Worm (Caenorhabditis elegans) whole organism, young adult: ENCODE results near the gene arl-8.

Experiments
- B0035.1 ChIP-seq: sonication (generic microtip); optimal IDR thresholded peaks from 2 replicates; lab custom pipeline; 2016; ENCODE audit warnings: missing genetic modification characterization, mild to moderate bottlenecking, missing compliant biosample characterization, missing genotype, missing genetic modification reagents
- F33H1.4 ChIP-seq: fragments of 200-800 bp; sonication (Bioruptor generic); IDR thresholded peaks from 2 replicates; pipeline ENCODE4 v1.3.6; 2022; ENCODE audit warnings: missing genetic modification reagents, missing genetic modification characterization, missing compliant biosample characterization
- F52B5.7 ChIP-seq: sonication (generic microtip); optimal IDR thresholded peaks from 2 replicates; lab custom pipeline; 2016; ENCODE audit warnings: mild to moderate bottlenecking, missing genetic modification characterization, missing compliant biosample characterization
- F57A8.1 ChIP-seq: fragments of 200-800 bp; sonication (Bioruptor generic); optimal IDR thresholded peaks from 2 replicates; lab custom pipeline; 2018; ENCODE audit warnings: mild to moderate bottlenecking, missing genetic modification characterization, moderate library complexity, missing compliant biosample characterization
- Y53F4B.3 ChIP-seq: fragments of 200-800 bp; sonication (Bioruptor generic); IDR thresholded peaks from 2 replicates; pipeline ENCODE4 v1.3.6; 2022; ENCODE audit warnings: missing genetic modification reagents, missing genetic modification characterization, missing compliant biosample characterization
- ets-4 ChIP-seq: fragments of 200-800 bp; sonication (Bioruptor generic); optimal IDR thresholded peaks from 2 replicates; lab custom pipeline; 2018; ENCODE audit warnings: mild to moderate bottlenecking, missing genetic modification characterization, missing compliant biosample characterization
- lin-35 ChIP-seq, 3 experiments: fragments of 150-350 bp in 2 of 3; sonication (generic microtip) in 1 of 3; optimal IDR thresholded peaks; 2 replicates each; lab custom pipeline; 2014 to 2018; ENCODE audit warnings: missing biosample characterization in 3 of 3, missing genetic modification characterization in 3 of 3, missing genetic modification reagents in 3 of 3
- unc-62 ChIP-seq: fragments of 150-350 bp; optimal IDR thresholded peaks from 2 replicates; lab custom pipeline; 2014; ENCODE audit warnings: missing biosample characterization, missing genetic modification reagents, missing genetic modification characterization
- zim-3 ChIP-seq: sonication (generic microtip); optimal IDR thresholded peaks from 2 replicates; lab custom pipeline; 2017; ENCODE audit warnings: mild to moderate bottlenecking, missing genetic modification characterization, moderate library complexity, missing compliant biosample characterization
- ztf-25 ChIP-seq: fragments of 200-800 bp; sonication (Bioruptor generic); IDR thresholded peaks from 2 replicates; pipeline ENCODE4 v1.3.6; 2022; ENCODE audit warnings: missing genetic modification reagents, missing genetic modification characterization, missing compliant biosample characterization

DNA sequence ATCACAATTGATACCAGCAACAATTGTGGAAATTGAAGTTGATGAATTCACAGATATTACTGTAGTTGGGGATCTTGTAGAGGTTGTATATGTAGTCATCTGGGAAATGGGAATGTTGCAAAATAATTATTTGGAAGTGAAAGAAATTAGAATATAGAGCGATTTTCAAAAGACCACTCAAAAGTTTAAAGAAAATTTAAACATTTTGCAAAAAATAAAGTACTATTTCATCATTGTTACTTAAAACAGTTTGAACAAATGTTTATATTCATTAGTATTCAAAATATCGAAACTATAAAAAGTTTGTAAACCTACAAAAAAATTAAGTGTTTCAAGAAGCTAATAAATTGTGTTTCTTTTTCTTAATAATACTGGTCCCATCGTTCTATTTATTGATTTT lies 18.3 kb downstream of the arl-8 start, which contains the start of gene Y57G11C.46:
- no peak for TF ChIP-seq unc-62 (GFP tag; lab: Kevin White, UChicago)
- TF ChIP-seq lin-35 (GFP tag; optimal IDR thresholded peaks at IDR 0.05; lab: Kevin White, UChicago): no peak
- no peak for TF ChIP-seq F52B5.7 (tag; lab: Kevin White, UChicago)
- TF ChIP-seq B0035.1: no peak
- TF ChIP-seq F57A8.1: no peak
- TF ChIP-seq zim-3: no peak
- TF ChIP-seq ets-4 (GFP tag; lab: Kevin White, UChicago): no peak
- no peak for TF ChIP-seq F33H1.4 (GFP tag; lab: Robert Waterston, UW)
- TF ChIP-seq Y53F4B.3 (GFP tag; lab: Robert Waterston, UW): no peak
- no peak for TF ChIP-seq ztf-25
